Fruit fly (Drosophila melanogaster) whole organism, embryonic: ENCODE measurements around the gene Uba2.

ENCODE experiments used
- CG16863 ChIP-seq: fragments of 200-800 bp; sonication (Bioruptor generic); optimal IDR thresholded peaks from 3 replicates; lab custom pipeline; 2016; ENCODE audit warnings: missing biosample characterization, missing genetic modification characterization
- CG18476 ChIP-seq: fragments of 200-800 bp; sonication (Bioruptor generic); optimal IDR thresholded peaks from 2 replicates; lab custom pipeline; 2016; ENCODE audit warnings: missing biosample characterization, mild to moderate bottlenecking, missing genetic modification characterization
- CG6765 ChIP-seq: fragments of 200-800 bp; sonication (Bioruptor generic); optimal IDR thresholded peaks from 3 replicates; lab custom pipeline; 2017; ENCODE audit warnings: missing biosample characterization, mild to moderate bottlenecking, missing genetic modification characterization
- CG7839 ChIP-seq: fragments of 200-800 bp; sonication (Bioruptor generic); optimal IDR thresholded peaks from 3 replicates; lab custom pipeline; 2018; ENCODE audit warnings: missing biosample characterization, mild to moderate bottlenecking, missing genetic modification characterization, moderate library complexity
- CG8944 ChIP-seq: fragments of 200-800 bp; sonication (Bioruptor generic); optimal IDR thresholded peaks from 3 replicates; lab custom pipeline; 2016; ENCODE audit warnings: missing biosample characterization, missing genetic modification characterization
- Hey ChIP-seq: fragments of 200-800 bp; sonication (Bioruptor generic); optimal IDR thresholded peaks from 3 replicates; lab custom pipeline; 2018; ENCODE audit warnings: missing biosample characterization, mild to moderate bottlenecking, missing genetic modification characterization
- Ravus ChIP-seq: fragments of 200-800 bp; sonication (Bioruptor generic); IDR thresholded peaks from 2 replicates; pipeline ENCODE4 v1.3.6; 2022; ENCODE audit warnings: missing biosample characterization, missing genetic modification characterization
- crp ChIP-seq, 2 experiments: fragments of 200-800 bp; sonication (Bioruptor generic); optimal IDR thresholded peaks; 2 replicates in 1 of 2; 3 replicates in 1 of 2; lab custom pipeline; 2017; ENCODE audit warnings: missing biosample characterization in 2 of 2, missing genetic modification characterization in 2 of 2, mild to moderate bottlenecking in 1 of 2, moderate library complexity in 1 of 2
- dimm ChIP-seq: fragments of 200-800 bp; sonication (Bioruptor generic); IDR thresholded peaks from 2 replicates; pipeline ENCODE4 v1.3.6; 2022; ENCODE audit warnings: missing biosample characterization, missing genetic modification characterization
- kah ChIP-seq: fragments of 200-800 bp; sonication (Bioruptor generic); optimal IDR thresholded peaks from 2 replicates; lab custom pipeline; 2018; ENCODE audit warnings: missing biosample characterization, mild to moderate bottlenecking, missing genetic modification characterization
- lola ChIP-seq, 3 experiments: fragments of >200 bp in 2 of 3; fragments of 200-800 bp in 1 of 3; sonication (Bioruptor generic) in 1 of 3; optimal IDR thresholded peaks; 2 replicates each; lab custom pipeline; 2017 to 2019; ENCODE audit warnings: missing biosample characterization in 3 of 3, missing genetic modification characterization in 3 of 3, mild to moderate bottlenecking in 1 of 3, moderate library complexity in 1 of 3
- pan ChIP-seq, 4 experiments: fragments of >200 bp in 3 of 4; fragments of 200-800 bp in 1 of 4; sonication (Bioruptor generic) in 1 of 4; optimal IDR thresholded peaks in 3 of 4; IDR thresholded peaks in 1 of 4; 2 replicates each; pipeline versions ENCODE4 v1.3.6 to Lab custom; 2017 to 2022; ENCODE audit warnings: missing biosample characterization in 2 of 4, missing genetic modification characterization in 2 of 4, mixed read lengths in 1 of 4
- toy ChIP-seq: fragments of 200-800 bp; sonication (Bioruptor generic); IDR thresholded peaks from 2 replicates; pipeline ENCODE4 v1.3.6; 2022; ENCODE audit warnings: missing biosample characterization, missing genetic modification characterization
- vnd ChIP-seq: fragments of 200-800 bp; sonication (Bioruptor generic); IDR thresholded peaks from 3 replicates; pipeline ENCODE4 v1.3.6; 2022; ENCODE audit warnings: missing biosample characterization, missing genetic modification characterization; ENCODE audit not compliant: partially characterized antibody

DNA sequence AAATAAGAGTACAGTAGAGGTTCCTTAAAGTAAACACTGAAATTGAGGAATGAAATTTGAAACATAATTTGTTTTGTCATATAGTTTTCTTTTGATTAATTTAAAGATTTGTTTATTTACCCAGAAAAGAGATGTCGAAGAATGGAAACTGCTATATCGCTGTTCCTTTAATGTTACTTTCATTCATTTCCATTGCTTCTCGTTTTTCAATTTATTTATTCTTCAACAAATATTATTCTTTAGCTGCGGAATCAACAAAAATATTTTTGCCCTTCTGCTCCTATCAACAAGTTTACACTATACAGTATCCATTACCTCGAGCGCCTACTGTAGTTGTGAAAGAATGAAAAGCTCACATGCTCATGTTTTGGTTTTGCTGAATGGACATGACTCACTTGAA, 51.5 kb downstream of the Uba2 start:
- TF ChIP-seq kah (GFP tag; lab: Kevin White, UChicago) (no peak), crp (GFP tag; optimal IDR thresholded peaks at IDR 0.05; lab: Kevin White, UChicago) (no peak), lola (GFP tag; optimal IDR thresholded peaks at IDR 0.05; lab: Kevin White, UChicago) (no peak), dimm (GFP tag; lab: Robert Waterston, UW) (no peak), toy (GFP tag; lab: Robert Waterston, UW) (no peak), Ravus (GFP tag; lab: Robert Waterston, UW) (no peak), vnd (GFP tag; lab: Robert Waterston, UW) (no peak), CG7839 (peak; percentile 51), CG18476 (GFP tag; lab: Kevin White, UChicago) (no peak), Hey (tag; lab: Kevin White, UChicago) (no peak), CG16863 (no peak), pan (optimal IDR thresholded peaks at IDR 0.05; lab: Kevin White, UChicago) (no peak), pan (GFP tag; optimal IDR thresholded peaks at IDR 0.05 in 1 of 2, IDR thresholded peaks at IDR 0.05 in 1 of 2) (peak in 1 of 2 experiments; percentile 36), CG8944 (GFP tag; lab: Kevin White, UChicago) (no peak), CG6765 (GFP tag; lab: Kevin White, UChicago) (no peak)
